Worm (Caenorhabditis elegans) whole organism, midembryonic: Measurements from ENCODE around the gene Y69E1A.5.

Source experiments
- T22C8.4 ChIP-seq: fragments of 200-800 bp; sonication (Bioruptor generic); IDR thresholded peaks from 2 replicates; pipeline ENCODE4 v1.3.6; 2022; ENCODE audit warnings: missing genetic modification characterization, missing compliant biosample characterization
- cog-1 ChIP-seq: sonication (generic microtip); optimal IDR thresholded peaks from 2 replicates; lab custom pipeline; 2016; ENCODE audit warnings: missing genetic modification characterization, missing compliant biosample characterization
- flt-1 ChIP-seq: fragments of 200-800 bp; sonication (Bioruptor generic); IDR thresholded peaks from 2 replicates; pipeline ENCODE4 v1.3.6; 2022; ENCODE audit warnings: missing genetic modification characterization, missing compliant biosample characterization
- klf-2 ChIP-seq: fragments of 200-800 bp; sonication (Bioruptor generic); conservative IDR thresholded peaks from 2 replicates; pipeline ENCODE4 v1.3.6; 2022; ENCODE audit warnings: missing genetic modification reagents, missing genetic modification characterization, missing compliant biosample characterization
- med-1 ChIP-seq: sonication (generic microtip); optimal IDR thresholded peaks from 2 replicates; lab custom pipeline; 2017; ENCODE audit warnings: missing genetic modification characterization, mild to moderate bottlenecking, missing compliant biosample characterization, antibody characterized with exemption, missing genetic modification reagents; ENCODE audit not compliant: insufficient read depth
- ref-1 ChIP-seq: fragments of 200-800 bp; sonication (Bioruptor generic); conservative IDR thresholded peaks from 2 replicates; pipeline ENCODE4 v1.3.6; 2022; ENCODE audit warnings: missing genetic modification reagents, missing genetic modification characterization, missing compliant biosample characterization
- tab-1 ChIP-seq: fragments of 200-800 bp; sonication (Bioruptor generic); IDR thresholded peaks from 2 replicates; pipeline ENCODE4 v1.3.6; 2022; ENCODE audit warnings: missing genetic modification characterization, missing compliant biosample characterization
- ztf-23 ChIP-seq: fragments of 200-800 bp; sonication (Bioruptor generic); IDR thresholded peaks from 2 replicates; pipeline ENCODE4 v1.3.6; 2022; ENCODE audit warnings: missing genetic modification reagents, missing genetic modification characterization, missing compliant biosample characterization
- ztf-29 ChIP-seq: fragments of 200-800 bp; sonication (Bioruptor generic); IDR thresholded peaks from 2 replicates; pipeline ENCODE4 v1.3.6; 2022; ENCODE audit warnings: missing genetic modification reagents, missing genetic modification characterization, missing compliant biosample characterization

The Y69E1A.5 gene

DNA sequence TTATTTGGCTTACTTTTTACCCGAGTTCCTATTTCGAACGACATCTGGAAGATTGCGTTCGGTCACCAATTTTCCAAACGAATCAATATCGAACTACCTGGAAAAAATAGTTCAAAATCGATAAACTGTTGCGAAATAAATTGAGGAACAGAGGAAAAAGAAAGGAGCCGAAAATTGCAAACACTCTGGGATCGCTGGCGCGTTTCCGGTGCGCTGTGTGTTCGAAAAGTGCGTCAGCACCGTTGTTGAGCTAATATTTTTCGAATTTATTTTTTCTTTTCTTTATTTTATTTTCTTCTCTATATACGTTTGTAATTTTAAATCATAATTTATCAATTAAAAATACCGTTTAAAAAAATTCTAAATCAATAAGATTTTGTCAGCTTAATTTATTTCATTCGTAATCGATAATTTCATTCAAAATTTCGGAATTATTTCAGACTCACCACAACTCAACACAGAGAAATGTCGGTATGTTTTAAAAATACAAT is 24.3 kb downstream of the Y69E1A.5 start, which contains the start of the genes dnc-1 and lsm-7:
TSS of gene dnc-1 (minus strand) at position 142 of the 491 bp plus-strand sequence.
TSS of gene lsm-7 (plus strand) at position 441 of the 491 bp plus-strand sequence.
- TF ChIP-seq cog-1 (peak; percentile 35), ztf-23 (GFP tag; lab: Robert Waterston, UW) (no peak), ztf-29 (GFP tag; lab: Robert Waterston, UW) (no peak), flt-1 (0 out of 2 replicates have a peak, but pooled peaks have one; percentile 37)

DNA sequence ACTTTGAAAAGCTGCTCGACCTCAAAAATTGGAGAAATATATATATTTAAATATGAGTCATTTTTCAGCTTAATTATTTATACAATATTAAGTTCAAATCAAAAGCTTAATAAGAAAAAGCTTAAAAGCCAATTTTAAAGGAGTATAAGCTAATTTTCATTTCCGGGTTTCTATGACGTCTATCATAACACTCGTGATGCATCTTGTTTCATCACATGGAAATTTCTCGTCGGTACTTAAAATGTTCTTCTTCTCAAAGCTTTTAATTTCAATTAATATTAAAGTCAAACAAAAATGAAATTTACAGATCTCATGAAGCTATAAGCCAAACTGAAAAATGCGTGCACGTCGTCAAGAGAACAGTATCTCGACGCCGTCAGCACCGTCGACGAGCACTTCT is 37.7 kb downstream of the Y69E1A.5 start, which contains the start of gene rbr-2:
TSS of gene rbr-2 (plus strand) at position 301 of the 400 bp plus-strand sequence.
- TF ChIP-seq ztf-23 (GFP tag; lab: Robert Waterston, UW) (no peak), klf-2 (GFP tag; lab: Robert Waterston, UW) (no peak), med-1 (no peak)

DNA sequence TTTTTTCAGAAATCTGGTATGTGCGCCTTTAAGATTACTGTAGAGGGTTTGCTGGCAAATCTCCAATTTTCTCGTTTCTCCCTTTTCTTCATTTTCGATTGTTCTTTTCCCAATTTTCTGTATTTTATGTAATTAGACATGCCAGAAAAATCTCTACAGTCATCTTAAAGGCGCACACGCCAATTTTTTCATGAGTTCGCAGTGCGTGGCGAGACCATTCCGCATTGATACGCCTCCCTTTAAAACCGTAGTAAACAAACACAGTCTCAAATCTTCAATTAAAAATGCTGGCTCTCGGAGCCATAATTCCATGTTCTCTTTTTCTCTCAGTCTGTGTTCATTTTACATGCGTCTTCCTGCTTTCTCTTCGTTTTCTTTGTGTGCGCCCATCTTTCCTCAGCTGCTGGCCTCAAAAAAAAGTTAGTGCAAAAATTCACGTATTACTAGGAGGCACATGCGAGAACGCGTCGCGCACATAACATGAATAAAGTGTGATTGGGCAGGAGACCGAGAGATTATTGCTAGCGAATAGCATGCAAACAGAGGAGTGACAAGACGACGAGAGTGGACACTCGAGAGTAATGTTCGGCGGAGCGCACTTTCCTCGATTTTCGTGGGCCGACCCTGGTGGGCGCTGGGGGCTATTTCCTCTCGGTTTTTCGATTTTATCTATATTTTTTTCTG is 38.4 kb downstream of the Y69E1A.5 start:
- TF ChIP-seq tab-1 (GFP tag; lab: Robert Waterston, UW) (no peak), flt-1 (peak; percentile 50; the same call in 1 of the 2 replicates), T22C8.4 (GFP tag; lab: Robert Waterston, UW) (no peak), cog-1 (peak; percentile 39)

DNA sequence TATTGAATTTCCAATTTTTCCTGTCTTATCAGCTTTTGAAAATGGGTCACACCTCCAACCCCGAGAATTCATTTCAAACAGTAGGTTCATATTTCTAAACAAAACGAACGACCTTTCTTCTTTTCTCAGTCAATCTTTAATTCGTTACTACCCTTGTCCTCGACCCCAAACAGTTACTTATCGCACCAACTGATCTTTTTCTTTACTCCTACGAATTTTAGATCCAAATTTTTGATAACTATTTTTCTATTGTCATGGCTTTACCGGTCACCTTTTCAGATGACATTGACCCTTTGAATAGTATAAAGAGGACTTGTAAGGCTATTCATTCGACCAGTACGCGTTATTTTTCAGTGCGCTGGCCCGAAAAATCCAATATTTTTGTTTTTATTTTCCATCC is 41.3 kb downstream of the Y69E1A.5 start:
- TF ChIP-seq flt-1 (no peak), ztf-23 (GFP tag; lab: Robert Waterston, UW) (no peak), cog-1 (no peak), klf-2 (GFP tag; lab: Robert Waterston, UW) (no peak), ztf-29 (GFP tag; lab: Robert Waterston, UW) (no peak), T22C8.4 (GFP tag; lab: Robert Waterston, UW) (no peak), med-1 (no peak), ref-1 (GFP tag; lab: Robert Waterston, UW) (no peak), tab-1 (GFP tag; lab: Robert Waterston, UW) (no peak)

DNA sequence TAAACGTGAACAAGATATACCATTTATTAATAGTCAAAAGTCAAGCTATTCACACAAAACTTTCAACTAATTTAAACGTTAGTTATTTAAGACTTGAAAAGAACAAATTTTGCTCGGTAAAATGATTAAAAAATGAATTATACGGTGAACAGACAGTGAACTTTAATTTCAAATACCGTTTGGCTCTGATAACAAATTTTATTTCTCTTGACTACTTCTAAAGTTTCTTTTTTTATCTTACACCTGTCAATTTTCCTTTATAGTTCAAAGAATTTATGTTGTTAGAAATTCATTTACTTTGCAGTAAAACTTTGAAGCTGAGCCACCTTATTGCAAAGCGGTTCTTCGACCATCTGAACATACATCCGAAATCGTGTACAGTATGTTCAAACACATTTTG is 42.1 kb downstream of the Y69E1A.5 start, which contains the start of gene ZK593.3:
TSS of gene ZK593.3 (plus strand) at position 301 of the 400 bp plus-strand sequence.
- no peak for TF ChIP-seq flt-1
- no peak for TF ChIP-seq klf-2 (GFP tag; lab: Robert Waterston, UW)
- no peak for TF ChIP-seq ref-1 (GFP tag; lab: Robert Waterston, UW)
- TF ChIP-seq tab-1 (GFP tag; lab: Robert Waterston, UW): no peak

DNA sequence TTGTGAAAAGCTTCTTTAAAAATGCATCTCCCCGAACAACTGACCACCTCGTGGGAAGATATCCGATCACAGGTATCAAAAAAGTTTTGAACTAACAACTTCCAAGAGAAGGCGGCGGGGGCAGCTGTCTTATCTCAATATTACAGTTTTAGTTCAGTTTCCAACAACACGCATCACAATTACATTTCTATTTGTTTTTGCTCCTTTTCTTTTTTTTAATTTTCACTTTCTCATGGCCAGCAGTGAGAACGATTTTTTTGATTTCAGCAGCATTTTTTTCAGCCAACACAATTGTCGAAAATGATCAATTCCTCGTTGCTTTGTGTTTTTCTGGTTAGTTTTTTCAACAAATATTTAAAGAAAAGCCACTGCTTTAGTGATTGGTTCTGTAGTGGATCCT is 44.4 kb downstream of the Y69E1A.5 start, which contains the start of gene ZK593.2:
TSS of gene ZK593.2 (plus strand) at position 301 of the 400 bp plus-strand sequence.
- TF ChIP-seq ztf-23 (GFP tag; lab: Robert Waterston, UW) (no peak), klf-2 (GFP tag; lab: Robert Waterston, UW) (no peak), med-1 (no peak), flt-1 (no peak), ztf-29 (GFP tag; lab: Robert Waterston, UW) (no peak), tab-1 (GFP tag; lab: Robert Waterston, UW) (no peak), T22C8.4 (GFP tag; lab: Robert Waterston, UW) (no peak), ref-1 (GFP tag; lab: Robert Waterston, UW) (no peak), cog-1 (no peak)

DNA sequence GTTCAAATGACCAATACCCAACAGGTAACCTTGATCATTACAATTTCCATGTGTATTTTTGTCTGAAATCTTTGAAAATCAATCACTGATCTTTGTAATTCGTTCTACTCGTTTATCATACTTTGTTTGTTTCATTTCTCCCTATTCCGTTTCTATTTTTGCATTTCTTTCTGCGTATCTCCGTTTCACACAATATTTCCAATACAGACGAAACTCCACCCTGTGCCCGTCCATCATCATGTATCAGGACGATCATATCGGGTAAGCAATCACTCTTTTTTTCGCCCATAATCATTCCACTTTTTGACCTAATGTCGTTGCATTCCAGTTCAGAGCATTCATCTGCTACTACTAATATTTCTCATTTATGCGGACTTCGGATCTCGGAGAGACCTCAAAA is 47.7 kb downstream of the Y69E1A.5 start, which contains the start of gene pyk-2:
TSS of gene pyk-2 (plus strand) at position 206 of the 400 bp plus-strand sequence.
- TF ChIP-seq ztf-29 (GFP tag; lab: Robert Waterston, UW) (no peak), ztf-23 (GFP tag; lab: Robert Waterston, UW) (no peak), tab-1 (GFP tag; lab: Robert Waterston, UW) (no peak), T22C8.4 (GFP tag; lab: Robert Waterston, UW) (no peak)

DNA sequence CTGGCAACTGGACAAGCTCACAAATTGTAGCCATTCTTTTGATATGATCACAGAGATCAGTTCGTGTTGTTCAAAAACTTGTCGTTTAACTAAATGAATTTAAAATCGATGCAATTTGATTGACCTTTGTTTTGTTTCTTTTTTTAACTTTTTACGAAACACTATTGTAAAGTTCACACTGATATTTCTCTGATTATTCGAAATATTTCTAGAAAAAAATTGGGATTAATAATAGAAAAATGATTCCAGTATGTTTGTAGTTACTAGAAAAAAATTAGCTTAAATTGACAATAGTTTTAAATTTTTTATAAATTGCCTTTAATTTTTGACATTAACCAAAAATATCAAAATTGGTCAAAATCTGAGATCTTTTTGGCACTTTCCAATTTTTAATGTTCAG is 48.2 kb downstream of the Y69E1A.5 start, which contains the start of gene ZK596.2:
TSS of gene ZK596.2 (minus strand) at position 101 of the 400 bp plus-strand sequence.
- TF ChIP-seq T22C8.4 (GFP tag; lab: Robert Waterston, UW): no peak
- no peak for TF ChIP-seq flt-1
- TF ChIP-seq ztf-29 (GFP tag; lab: Robert Waterston, UW): no peak
- no peak for TF ChIP-seq ztf-23 (GFP tag; lab: Robert Waterston, UW)
- TF ChIP-seq med-1: no peak
- TF ChIP-seq ref-1 (GFP tag; lab: Robert Waterston, UW): no peak
